Fruit fly (Drosophila melanogaster) whole organism, embryonic: Measurements from ENCODE around the gene CG7565.

Experiments
- BEAF-32 ChIP-seq: fragments of 200-800 bp; sonication (Bioruptor generic); optimal IDR thresholded peaks from 3 replicates; lab custom pipeline; 2017; ENCODE audit warnings: missing biosample characterization, missing genetic modification characterization, mild to moderate bottlenecking, moderate library complexity, missing genetic modification reagents
- BtbVII ChIP-seq: fragments of 200-800 bp; sonication (Bioruptor generic); optimal IDR thresholded peaks from 3 replicates; lab custom pipeline; 2017; ENCODE audit warnings: missing biosample characterization, mild to moderate bottlenecking, missing genetic modification characterization
- CG10565 ChIP-seq: fragments of 200-800 bp; sonication (Bioruptor generic); optimal IDR thresholded peaks from 3 replicates; lab custom pipeline; 2016; ENCODE audit warnings: missing biosample characterization, mild to moderate bottlenecking, missing genetic modification characterization
- CG12155 ChIP-seq: fragments of 200-800 bp; sonication (Bioruptor generic); optimal IDR thresholded peaks from 3 replicates; lab custom pipeline; 2016; ENCODE audit warnings: missing biosample characterization, missing genetic modification characterization
- CG12299 ChIP-seq: fragments of 200-800 bp; sonication (Bioruptor generic); optimal IDR thresholded peaks from 2 replicates; lab custom pipeline; 2018; ENCODE audit warnings: missing biosample characterization, mild to moderate bottlenecking, missing genetic modification characterization
- CG13296 ChIP-seq: fragments of 200-800 bp; sonication (Bioruptor generic); optimal IDR thresholded peaks from 3 replicates; lab custom pipeline; 2018; ENCODE audit warnings: missing biosample characterization, mild to moderate bottlenecking, missing genetic modification characterization
- CG15073 ChIP-seq: fragments of 200-800 bp; sonication (Bioruptor generic); optimal IDR thresholded peaks from 2 replicates; lab custom pipeline; 2016; ENCODE audit warnings: missing biosample characterization, missing genetic modification characterization
- CG1529 ChIP-seq: fragments of 200-800 bp; sonication (Bioruptor generic); optimal IDR thresholded peaks from 3 replicates; lab custom pipeline; 2018; ENCODE audit warnings: missing biosample characterization, missing genetic modification characterization
- CG1602 ChIP-seq: fragments of 200-800 bp; sonication (Bioruptor generic); optimal IDR thresholded peaks from 3 replicates; lab custom pipeline; 2016; ENCODE audit warnings: missing biosample characterization, missing genetic modification characterization
- CG16863 ChIP-seq: fragments of 200-800 bp; sonication (Bioruptor generic); optimal IDR thresholded peaks from 3 replicates; lab custom pipeline; 2016; ENCODE audit warnings: missing biosample characterization, missing genetic modification characterization
- CG2889 ChIP-seq: fragments of 200-800 bp; sonication (Bioruptor generic); IDR thresholded peaks from 3 replicates; pipeline ENCODE4 v1.3.6; 2022; ENCODE audit warnings: missing biosample characterization, missing genetic modification characterization
- CG30020 ChIP-seq: fragments of 200-800 bp; optimal IDR thresholded peaks from 2 replicates; lab custom pipeline; 2019; ENCODE audit warnings: missing biosample characterization, mild to moderate bottlenecking, missing genetic modification characterization, moderate library complexity
- CG33557 ChIP-seq: fragments of 200-800 bp; sonication (Bioruptor generic); optimal IDR thresholded peaks from 2 replicates; lab custom pipeline; 2019; ENCODE audit warnings: missing biosample characterization, mild to moderate bottlenecking, missing genetic modification characterization, moderate library complexity
- CG3838 ChIP-seq: fragments of 200-800 bp; sonication (Bioruptor generic); optimal IDR thresholded peaks from 3 replicates; lab custom pipeline; 2016; ENCODE audit warnings: missing biosample characterization, missing genetic modification characterization
- CG43689 ChIP-seq: fragments of 200-800 bp; sonication (Bioruptor generic); IDR thresholded peaks from 2 replicates; pipeline ENCODE4 v1.3.6; 2022; ENCODE audit warnings: missing biosample characterization, missing genetic modification characterization
- CG7271 ChIP-seq: fragments of 200-800 bp; sonication (Bioruptor generic); optimal IDR thresholded peaks from 2 replicates; lab custom pipeline; 2018; ENCODE audit warnings: missing biosample characterization, mild to moderate bottlenecking, missing genetic modification characterization, moderate library complexity
- CG8388 ChIP-seq: fragments of 200-800 bp; sonication (Bioruptor generic); optimal IDR thresholded peaks from 2 replicates; lab custom pipeline; 2019; ENCODE audit warnings: missing biosample characterization, mild to moderate bottlenecking, missing genetic modification characterization, moderate library complexity
- CHES-1-like ChIP-seq: fragments of 200-800 bp; sonication (Bioruptor generic); optimal IDR thresholded peaks from 2 replicates; lab custom pipeline; 2016; ENCODE audit warnings: missing biosample characterization, missing genetic modification characterization
- CkIIα-i1 ChIP-seq: fragments of 200-800 bp; sonication (Bioruptor generic); IDR thresholded peaks from 2 replicates; pipeline ENCODE4 v1.3.6; 2022; ENCODE audit warnings: missing biosample characterization, missing genetic modification characterization
- CoRest ChIP-seq: fragments of 200-800 bp; sonication (Bioruptor generic); optimal IDR thresholded peaks from 3 replicates; lab custom pipeline; 2018; ENCODE audit warnings: missing biosample characterization, mild to moderate bottlenecking, missing genetic modification characterization, moderate library complexity
- D19B ChIP-seq: fragments of 200-800 bp; sonication (Bioruptor generic); optimal IDR thresholded peaks from 2 replicates; lab custom pipeline; 2017; ENCODE audit warnings: missing biosample characterization, mild to moderate bottlenecking, missing genetic modification characterization
- HHEX ChIP-seq: fragments of 200-800 bp; sonication (Bioruptor generic); optimal IDR thresholded peaks from 3 replicates; lab custom pipeline; 2017; ENCODE audit warnings: missing biosample characterization, mild to moderate bottlenecking, missing genetic modification characterization, missing genetic modification reagents
- HmgD ChIP-seq: fragments of 200-800 bp; sonication (Bioruptor generic); optimal IDR thresholded peaks from 3 replicates; lab custom pipeline; 2016; ENCODE audit warnings: missing biosample characterization, missing genetic modification characterization
- Hmr ChIP-seq: fragments of 200-800 bp; sonication (Bioruptor generic); optimal IDR thresholded peaks from 3 replicates; lab custom pipeline; 2017; ENCODE audit warnings: mild to moderate bottlenecking, missing biosample characterization, missing genetic modification reagents, missing genetic modification characterization
- Hmx ChIP-seq: fragments of 200-800 bp; sonication (Bioruptor generic); optimal IDR thresholded peaks from 2 replicates; lab custom pipeline; 2016; ENCODE audit warnings: missing biosample characterization, missing genetic modification characterization
- Lim3 ChIP-seq: fragments of 200-800 bp; sonication (Bioruptor generic); IDR thresholded peaks from 2 replicates; pipeline ENCODE4 v1.3.6; 2022; ENCODE audit warnings: missing biosample characterization, missing genetic modification characterization
- MBD-R2 ChIP-seq: fragments of 200-800 bp; sonication (Bioruptor generic); IDR thresholded peaks from 2 replicates; pipeline ENCODE4 v1.3.6; 2022; ENCODE audit warnings: missing biosample characterization, missing genetic modification characterization
- Myb ChIP-seq: fragments of 200-800 bp; sonication (Bioruptor generic); optimal IDR thresholded peaks from 2 replicates; lab custom pipeline; 2016; ENCODE audit warnings: missing biosample characterization, missing genetic modification characterization
- Oli ChIP-seq: fragments of 200-800 bp; sonication (Bioruptor generic); optimal IDR thresholded peaks from 2 replicates; lab custom pipeline; 2018; ENCODE audit warnings: missing biosample characterization, mild to moderate bottlenecking, missing genetic modification characterization, moderate library complexity
- PHDP ChIP-seq: fragments of 200-800 bp; sonication (Bioruptor generic); optimal IDR thresholded peaks from 3 replicates; lab custom pipeline; 2018; ENCODE audit warnings: missing biosample characterization, mild to moderate bottlenecking, missing genetic modification characterization, moderate library complexity
- ato ChIP-seq: fragments of 200-800 bp; sonication (Bioruptor generic); IDR thresholded peaks from 2 replicates; pipeline ENCODE4 v1.3.6; 2022; ENCODE audit warnings: missing biosample characterization, missing genetic modification characterization; ENCODE audit not compliant: partially characterized antibody
- caup ChIP-seq: fragments of 200-800 bp; sonication (Bioruptor generic); optimal IDR thresholded peaks from 3 replicates; lab custom pipeline; 2017; ENCODE audit warnings: missing biosample characterization, mild to moderate bottlenecking, missing genetic modification characterization, moderate library complexity; ENCODE audit not compliant: severe bottlenecking
- cg ChIP-seq: fragments of 200-800 bp; sonication (Bioruptor generic); optimal IDR thresholded peaks from 3 replicates; lab custom pipeline; 2019; ENCODE audit warnings: missing biosample characterization, mild to moderate bottlenecking, missing genetic modification characterization, moderate library complexity
- crp ChIP-seq, 2 experiments: fragments of 200-800 bp; sonication (Bioruptor generic); optimal IDR thresholded peaks; 2 replicates in 1 of 2; 3 replicates in 1 of 2; lab custom pipeline; 2017; ENCODE audit warnings: missing biosample characterization in 2 of 2, missing genetic modification characterization in 2 of 2, mild to moderate bottlenecking in 1 of 2, moderate library complexity in 1 of 2
- danr ChIP-seq: fragments of 200-800 bp; sonication (Bioruptor generic); IDR thresholded peaks from 2 replicates; pipeline ENCODE4 v1.3.6; 2022; ENCODE audit warnings: missing biosample characterization, missing genetic modification characterization
- ewg ChIP-seq: fragments of 200-800 bp; sonication (Bioruptor generic); optimal IDR thresholded peaks from 3 replicates; lab custom pipeline; 2017; ENCODE audit warnings: mild to moderate bottlenecking, missing biosample characterization, missing genetic modification reagents, missing genetic modification characterization
- fd96Cb ChIP-seq: fragments of 200-800 bp; sonication (Bioruptor generic); optimal IDR thresholded peaks from 2 replicates; lab custom pipeline; 2018; ENCODE audit warnings: missing biosample characterization, mild to moderate bottlenecking, missing genetic modification characterization, moderate library complexity
- fu2 ChIP-seq: fragments of 200-800 bp; sonication (Bioruptor generic); optimal IDR thresholded peaks from 2 replicates; lab custom pipeline; 2016; ENCODE audit warnings: missing biosample characterization, missing genetic modification characterization
- her ChIP-seq: fragments of 200-800 bp; sonication (Bioruptor generic); optimal IDR thresholded peaks from 2 replicates; lab custom pipeline; 2016; ENCODE audit warnings: missing biosample characterization, missing genetic modification characterization
- mld ChIP-seq: fragments of 200-800 bp; sonication (Bioruptor generic); IDR thresholded peaks from 3 replicates; pipeline ENCODE4 v1.3.6; 2022; ENCODE audit warnings: missing biosample characterization, missing genetic modification characterization; ENCODE audit not compliant: partially characterized antibody
- nmo ChIP-seq: fragments of 200-800 bp; sonication (Bioruptor generic); optimal IDR thresholded peaks from 2 replicates; lab custom pipeline; 2018; ENCODE audit warnings: missing biosample characterization, mild to moderate bottlenecking, missing genetic modification characterization, moderate library complexity
- pros ChIP-seq: fragments of 200-800 bp; sonication (Bioruptor generic); optimal IDR thresholded peaks from 3 replicates; lab custom pipeline; 2019; ENCODE audit warnings: missing biosample characterization, mild to moderate bottlenecking, missing genetic modification characterization, moderate library complexity
- salm ChIP-seq: fragments of 200-800 bp; sonication (Bioruptor generic); optimal IDR thresholded peaks from 2 replicates; lab custom pipeline; 2018; ENCODE audit warnings: missing biosample characterization, mild to moderate bottlenecking, missing genetic modification characterization
- sna ChIP-seq: fragments of 200-800 bp; sonication (Bioruptor generic); IDR thresholded peaks from 2 replicates; pipeline ENCODE4 v1.3.6; 2022; ENCODE audit warnings: missing biosample characterization, missing genetic modification characterization; ENCODE audit not compliant: partially characterized antibody
- tgo ChIP-seq: fragments of 200-800 bp; sonication (Bioruptor generic); IDR thresholded peaks from 3 replicates; pipeline ENCODE4 v1.3.6; 2022; ENCODE audit warnings: missing biosample characterization, missing genetic modification characterization
- tio ChIP-seq: fragments of 200-800 bp; sonication (Bioruptor generic); optimal IDR thresholded peaks from 2 replicates; lab custom pipeline; 2017; ENCODE audit warnings: missing biosample characterization, missing genetic modification characterization, inconsistent platforms
- tll ChIP-seq, 2 experiments: fragments of 200-800 bp in 1 of 2; fragments of >200 bp in 1 of 2; sonication (Bioruptor generic) in 1 of 2; optimal IDR thresholded peaks; 2 replicates each; lab custom pipeline; 2017 to 2019; ENCODE audit warnings: missing biosample characterization in 2 of 2, missing genetic modification characterization in 2 of 2, mild to moderate bottlenecking in 1 of 2, moderate library complexity in 1 of 2
- usp ChIP-seq: fragments of >200 bp; optimal IDR thresholded peaks from 2 replicates; lab custom pipeline; 2017; ENCODE audit warnings: missing biosample characterization, missing genetic modification characterization
- vnd ChIP-seq: fragments of 200-800 bp; sonication (Bioruptor generic); IDR thresholded peaks from 3 replicates; pipeline ENCODE4 v1.3.6; 2022; ENCODE audit warnings: missing biosample characterization, missing genetic modification characterization; ENCODE audit not compliant: partially characterized antibody

Gene CG7565

dm6 chr3L:8041461-8042110 lies 50.0 kb downstream of the CG7565 start (continued):
- no peak for TF ChIP-seq Myb (GFP tag; lab: Kevin White, UChicago)
- no peak for TF ChIP-seq Hmr (GFP tag; lab: Kevin White, UChicago)
- no peak for TF ChIP-seq Oli (tag; lab: Kevin White, UChicago)
- TF ChIP-seq tgo (GFP tag; lab: Robert Waterston, UW): no peak; the same call in 2 of the 3 replicates
- no peak for TF ChIP-seq tll (GFP tag; optimal IDR thresholded peaks at IDR 0.05; lab: Kevin White, UChicago)
- TF ChIP-seq caup (GFP tag; lab: Kevin White, UChicago): no peak
- TF ChIP-seq CG16863 (GFP tag; lab: Kevin White, UChicago): no peak
- TF ChIP-seq CG13296 (GFP tag; lab: Kevin White, UChicago): no peak
- no peak for TF ChIP-seq CG12155
- TF ChIP-seq CG43689 (GFP tag; lab: Robert Waterston, UW): no peak
- no peak for TF ChIP-seq pros (GFP tag; lab: Kevin White, UChicago)
- no peak for TF ChIP-seq CG15073 (GFP tag; lab: Kevin White, UChicago)
- no peak for TF ChIP-seq sna (GFP tag; lab: Robert Waterston, UW)
- no peak for TF ChIP-seq CG1602 (GFP tag; lab: Kevin White, UChicago)
- TF ChIP-seq CG10565 (GFP tag; lab: Kevin White, UChicago): no peak
- peak; percentile 23 for TF ChIP-seq HHEX (GFP tag; lab: Kevin White, UChicago)
- TF ChIP-seq fu2 (GFP tag; lab: Kevin White, UChicago): no peak
- no peak for TF ChIP-seq CG30020
- TF ChIP-seq her (GFP tag; lab: Kevin White, UChicago): no peak
- no peak for TF ChIP-seq CG8388
- TF ChIP-seq salm (tag; lab: Kevin White, UChicago): no peak
- no peak for TF ChIP-seq Lim3 (GFP tag; lab: Robert Waterston, UW)
- no peak for TF ChIP-seq tio (GFP tag; lab: Kevin White, UChicago)
- TF ChIP-seq Hmx (GFP tag; lab: Kevin White, UChicago): no peak
- no peak for TF ChIP-seq nmo
- no peak for TF ChIP-seq ewg
- no peak for TF ChIP-seq CG33557 (GFP tag; lab: Kevin White, UChicago)
- no peak for TF ChIP-seq CG2889 (GFP tag; lab: Robert Waterston, UW)
- no peak for TF ChIP-seq danr
- TF ChIP-seq BEAF-32 (GFP tag; lab: Kevin White, UChicago): no peak
- no peak for TF ChIP-seq ato
- TF ChIP-seq cg: no peak
- no peak for TF ChIP-seq CG12299 (tag; lab: Kevin White, UChicago)
- no peak for TF ChIP-seq PHDP (tag; lab: Kevin White, UChicago)
- TF ChIP-seq MBD-R2 (GFP tag; lab: Robert Waterston, UW): no peak
- TF ChIP-seq mld: no peak
- TF ChIP-seq CkIIα-i1 (GFP tag; lab: Robert Waterston, UW): no peak
- no peak for TF ChIP-seq CG7271
- no peak for TF ChIP-seq CHES-1-like
- TF ChIP-seq CG1529: no peak
- TF ChIP-seq usp: no peak
- peak; percentile 34 for TF ChIP-seq fd96Cb
- no peak for TF ChIP-seq BtbVII (GFP tag; lab: Kevin White, UChicago)
- TF ChIP-seq crp (GFP tag; optimal IDR thresholded peaks at IDR 0.05; lab: Kevin White, UChicago): no peak
- TF ChIP-seq vnd (GFP tag; lab: Robert Waterston, UW): no peak
- TF ChIP-seq CoRest (tag; lab: Kevin White, UChicago): no peak
- no peak for TF ChIP-seq D19B (GFP tag; lab: Kevin White, UChicago)
- no peak for TF ChIP-seq HmgD
- TF ChIP-seq CG3838 (GFP tag; lab: Kevin White, UChicago): no peak
